Worm (Caenorhabditis elegans) whole organism, mixed stage, embryonic: ENCODE results near the gene T14B1.1.

Experiments used
- lin-13 ChIP-seq: fragments of 150-350 bp; optimal IDR thresholded peaks from 2 replicates; lab custom pipeline; 2014; ENCODE audit warnings: missing biosample characterization, missing genetic modification characterization
- lsy-2 ChIP-seq: fragments of 150-350 bp; optimal IDR thresholded peaks from 2 replicates; lab custom pipeline; 2014; ENCODE audit warnings: missing biosample characterization, missing genetic modification characterization
- mab-5 ChIP-seq: fragments of 150-350 bp; optimal IDR thresholded peaks from 2 replicates; lab custom pipeline; 2014; ENCODE audit warnings: missing biosample characterization, missing genetic modification characterization
- nhr-12 ChIP-seq: fragments of 150-350 bp; optimal IDR thresholded peaks from 2 replicates; lab custom pipeline; 2014; ENCODE audit warnings: missing biosample characterization, missing genetic modification characterization
- nhr-2 ChIP-seq: fragments of 150-350 bp; optimal IDR thresholded peaks from 2 replicates; lab custom pipeline; 2014; ENCODE audit warnings: missing biosample characterization, missing genetic modification characterization
- nhr-28 ChIP-seq: fragments of 150-350 bp; optimal IDR thresholded peaks from 2 replicates; lab custom pipeline; 2014; ENCODE audit warnings: missing biosample characterization, missing genetic modification characterization
- pha-4 ChIP-seq: fragments of 150-350 bp; optimal IDR thresholded peaks from 2 replicates; lab custom pipeline; 2018; ENCODE audit warnings: missing biosample characterization, missing genetic modification reagents, missing genetic modification characterization
- unc-39 ChIP-seq: fragments of 150-350 bp; optimal IDR thresholded peaks from 2 replicates; lab custom pipeline; 2014; ENCODE audit warnings: missing biosample characterization, missing genetic modification characterization
- unc-62 ChIP-seq: fragments of 150-350 bp; optimal IDR thresholded peaks from 2 replicates; lab custom pipeline; 2014; ENCODE audit warnings: missing biosample characterization, missing genetic modification reagents, missing genetic modification characterization
- ztf-11 ChIP-seq: fragments of 150-350 bp; optimal IDR thresholded peaks from 2 replicates; lab custom pipeline; 2014; ENCODE audit warnings: missing biosample characterization, missing genetic modification characterization

DNA sequence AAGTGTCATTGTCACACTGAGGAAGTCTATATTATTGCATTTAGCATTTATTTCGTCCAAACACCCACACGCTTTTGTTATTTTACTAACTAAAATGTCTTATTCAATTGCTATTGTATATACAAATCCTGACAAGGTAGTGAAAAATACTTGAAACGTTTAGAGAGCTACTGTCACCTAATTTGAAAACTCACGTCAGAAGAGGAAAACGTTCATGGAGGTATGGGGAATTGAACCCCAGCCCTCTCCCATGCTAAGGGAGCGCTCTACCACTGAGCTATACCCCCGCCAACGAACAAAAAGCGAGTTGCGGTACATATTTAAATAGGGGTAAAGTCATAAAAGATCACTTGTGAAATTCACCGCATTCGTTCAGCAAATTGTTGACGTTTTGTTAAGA is 45.9 kb downstream of the T14B1.1 start:
- TF ChIP-seq lin-13 (no peak), nhr-28 (tag; lab: Kevin White, UChicago) (no peak), mab-5 (no peak), ztf-11 (tag; lab: Kevin White, UChicago) (no peak), unc-62 (no peak), nhr-12 (tag; lab: Kevin White, UChicago) (no peak), lsy-2 (tag; lab: Kevin White, UChicago) (no peak), nhr-2 (tag; lab: Kevin White, UChicago) (no peak), pha-4 (tag; lab: Kevin White, UChicago) (no peak), unc-39 (no peak)
